Fruit fly (Drosophila melanogaster) S2 (cell line): Measurements from ENCODE around the gene CG33308.

ENCODE experiments used
- CG8478 ChIP-seq: fragments of >200 bp; optimal IDR thresholded peaks from 2 replicates; lab custom pipeline; 2018
- CTCF ChIP-seq, 2 experiments: fragments of >200 bp; optimal IDR thresholded peaks; 2 replicates each; lab custom pipeline; 2018

DNA sequence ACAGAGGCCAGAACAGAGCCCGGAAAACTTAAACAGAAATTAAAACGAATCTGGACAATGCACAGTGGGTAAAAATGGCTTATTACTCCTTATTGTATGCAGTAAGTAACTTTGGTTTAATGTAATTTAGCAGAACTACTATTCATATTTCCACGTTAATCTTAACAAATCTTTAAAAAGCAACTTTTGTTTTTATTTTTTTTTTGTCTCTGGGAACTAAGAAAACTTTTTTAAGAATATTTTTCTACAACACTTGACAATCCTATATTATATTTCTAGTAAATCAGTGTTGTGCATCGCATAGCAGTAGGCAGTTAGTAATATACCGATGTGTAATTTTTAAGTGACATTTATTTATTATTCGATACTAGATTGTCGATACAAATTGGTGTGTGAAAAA is 36.5 kb upstream of the CG33308 start, which contains the start of gene CG4701:
- no peak for TF ChIP-seq CTCF (optimal IDR thresholded peaks at IDR 0.05; lab: Kevin White, UChicago)
- no peak for TF ChIP-seq CG8478 (lab: Kevin White, UChicago)
